Fruit fly (Drosophila melanogaster) whole organism: ENCODE results near the gene CG14210.

Experiments used
- CG8478 ChIP-seq: fragments of >200 bp; optimal IDR thresholded peaks from 2 replicates; lab custom pipeline; 2018; ENCODE audit warnings: inconsistent platforms
- psq ChIP-seq: fragments of >200 bp; optimal IDR thresholded peaks from 2 replicates; lab custom pipeline; 2017
- usp ChIP-seq: fragments of >200 bp; optimal IDR thresholded peaks from 2 replicates; lab custom pipeline; 2017; ENCODE audit warnings: missing biosample characterization, missing genetic modification characterization, mixed read lengths

- TF ChIP-seq psq (no peak), usp (GFP tag; lab: Kevin White, UChicago) (no peak), CG8478 (lab: Kevin White, UChicago) (peak; percentile 89)
Measured at dm6 chrX:19578908-19579647, 36.9 kb upstream of the CG14210 start.
